Worm (Caenorhabditis elegans): Measurements from ENCODE around the gene ham-2.

The ham-2 gene

DNA sequence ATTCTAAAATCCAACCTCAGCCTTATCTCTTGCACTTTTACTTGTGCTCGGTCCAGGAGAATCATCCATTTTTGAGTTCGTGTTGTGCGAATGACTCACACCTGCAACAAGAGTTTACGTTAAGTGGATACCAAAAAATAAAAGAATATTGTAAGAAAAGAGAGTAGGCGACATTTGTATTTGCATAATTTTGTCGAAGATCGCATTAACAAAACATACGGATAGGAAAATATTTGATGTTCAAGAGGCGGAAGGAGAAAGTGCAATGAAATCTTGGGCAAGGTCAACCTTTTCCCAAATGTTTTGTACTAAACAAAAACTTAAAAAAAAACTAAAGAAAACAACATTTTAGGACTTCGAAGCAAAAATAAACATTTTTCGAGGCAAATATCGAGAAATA, 51.3 kb downstream of the ham-2 start, which contains the start of gene spat-3:
Gene spat-3, minus strand, starts transcription at position 101 of the 400 bp plus-strand sequence.
- no peak for TF ChIP-seq him-1 (tag; optimal IDR thresholded peaks at IDR 0.05)
- no peak for TF ChIP-seq W03F9.2 (tag; optimal IDR thresholded peaks at IDR 0.05)
- TF ChIP-seq dao-5 (tag; optimal IDR thresholded peaks at IDR 0.05), result no peak

DNA sequence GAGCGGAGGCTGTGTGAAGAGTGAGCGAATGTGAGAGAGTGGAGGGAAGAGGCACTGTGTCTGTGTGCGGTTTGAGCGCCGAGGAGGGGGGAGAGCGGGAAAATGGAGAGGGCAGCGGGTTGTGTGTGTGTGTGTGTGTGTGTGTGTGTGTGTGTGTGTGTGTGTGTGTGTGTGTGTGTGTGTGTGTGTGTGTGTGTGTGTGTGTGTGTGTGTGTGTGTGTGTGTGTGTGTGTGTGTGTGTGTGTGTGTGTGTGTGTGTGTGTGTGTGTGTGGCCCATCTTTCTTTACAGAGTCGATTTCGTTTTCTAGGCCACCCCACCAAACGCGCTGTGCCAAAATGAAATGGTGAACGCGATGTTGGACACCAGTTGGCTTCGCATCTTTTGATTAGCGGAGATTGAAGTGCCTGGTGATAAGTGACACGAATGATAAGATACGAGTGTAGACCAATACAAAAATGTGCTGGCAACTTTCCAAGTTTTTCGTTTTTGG, 52.0 kb downstream of the ham-2 start:
- TF ChIP-seq him-1 (tag; optimal IDR thresholded peaks at IDR 0.05), result peak; percentile 90

DNA sequence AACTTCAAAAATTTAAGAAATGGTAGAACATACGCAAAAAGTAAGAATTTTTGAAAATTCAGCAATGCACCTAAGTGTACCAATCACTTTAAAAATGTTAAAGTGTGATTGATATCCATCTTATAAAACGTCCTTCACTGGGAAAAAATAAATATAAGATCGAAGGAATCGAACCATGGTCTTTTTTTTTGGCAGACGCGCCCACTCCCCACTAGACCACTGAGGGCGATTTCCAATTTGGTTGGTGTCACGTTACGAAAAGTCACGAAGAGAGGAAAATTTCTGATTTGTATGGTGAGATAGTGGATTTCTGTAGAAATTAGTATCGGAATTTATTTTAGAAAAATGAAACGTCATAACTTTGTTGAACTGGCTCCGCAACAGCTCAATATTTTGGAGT, 52.8 kb downstream of the ham-2 start:
- TF ChIP-seq him-1 (tag; optimal IDR thresholded peaks at IDR 0.05) (no peak), dao-5 (tag; optimal IDR thresholded peaks at IDR 0.05) (no peak), W03F9.2 (tag; optimal IDR thresholded peaks at IDR 0.05) (no peak)
